Worm (Caenorhabditis elegans) whole organism, young adult: ENCODE measurements around the gene C53B7.3.

Experiments
- B0035.1 ChIP-seq: sonication (generic microtip); optimal IDR thresholded peaks from 2 replicates; lab custom pipeline; 2016; ENCODE audit warnings: missing genetic modification characterization, mild to moderate bottlenecking, missing compliant biosample characterization, missing genotype, missing genetic modification reagents
- C06A6.2 ChIP-seq: fragments of 200-800 bp; sonication (Bioruptor generic); conservative IDR thresholded peaks from 2 replicates; pipeline ENCODE4 v1.3.6; 2022; ENCODE audit warnings: missing genetic modification characterization, missing compliant biosample characterization
- F22D6.2 ChIP-seq: sonication (generic microtip); optimal IDR thresholded peaks from 2 replicates; lab custom pipeline; 2016; ENCODE audit warnings: mild to moderate bottlenecking, missing genetic modification characterization, missing compliant biosample characterization
- F57C9.4 ChIP-seq: sonication (generic microtip); optimal IDR thresholded peaks from 2 replicates; lab custom pipeline; 2017; ENCODE audit warnings: mild to moderate bottlenecking, missing genetic modification characterization, missing compliant biosample characterization
- K11D2.4 ChIP-seq: fragments of 200-800 bp; sonication (Bioruptor generic); IDR thresholded peaks from 2 replicates; pipeline ENCODE4 v1.3.6; 2022; ENCODE audit warnings: missing genetic modification reagents, missing genetic modification characterization, missing compliant biosample characterization
- T26A5.8 ChIP-seq: sonication (generic microtip); optimal IDR thresholded peaks from 2 replicates; lab custom pipeline; 2016; ENCODE audit warnings: missing genetic modification characterization, missing compliant biosample characterization
- Y56A3A.18 ChIP-seq: fragments of 200-800 bp; sonication (Bioruptor generic); IDR thresholded peaks from 2 replicates; pipeline ENCODE4 v1.3.6; 2022; ENCODE audit warnings: missing genetic modification reagents, missing genetic modification characterization, missing compliant biosample characterization
- Y67H2A.10 ChIP-seq: fragments of 200-800 bp; sonication (Bioruptor generic); conservative IDR thresholded peaks from 2 replicates; pipeline ENCODE4 v1.3.6; 2022; ENCODE audit warnings: missing genetic modification reagents, missing genetic modification characterization, missing compliant biosample characterization
- aptf-2 ChIP-seq: fragments of 200-800 bp; sonication (Bioruptor generic); conservative IDR thresholded peaks from 2 replicates; pipeline ENCODE4 v1.3.6; 2022; ENCODE audit warnings: missing genetic modification reagents, missing genetic modification characterization, missing compliant biosample characterization
- aptf-3 ChIP-seq: fragments of 200-800 bp; sonication (Bioruptor generic); IDR thresholded peaks from 2 replicates; pipeline ENCODE4 v1.3.6; 2022; ENCODE audit warnings: missing genetic modification characterization, missing compliant biosample characterization
- atf-7 ChIP-seq: sonication (generic microtip); optimal IDR thresholded peaks from 2 replicates; lab custom pipeline; 2017; ENCODE audit warnings: mild to moderate bottlenecking, missing genetic modification characterization, missing compliant biosample characterization
- attf-3 ChIP-seq: fragments of 200-800 bp; sonication (Bioruptor generic); conservative IDR thresholded peaks from 2 replicates; pipeline ENCODE4 v1.3.6; 2022; ENCODE audit warnings: missing genetic modification reagents, missing genetic modification characterization, missing compliant biosample characterization
- ccch-3 ChIP-seq: fragments of 200-800 bp; sonication (Bioruptor generic); optimal IDR thresholded peaks from 2 replicates; lab custom pipeline; 2018; ENCODE audit warnings: mild to moderate bottlenecking, missing genetic modification characterization, missing compliant biosample characterization
- cebp-1 ChIP-seq, 2 experiments: fragments of 200-800 bp in 1 of 2; sonication (Bioruptor generic) in 1 of 2; sonication (generic microtip) in 1 of 2; IDR thresholded peaks in 1 of 2; optimal IDR thresholded peaks in 1 of 2; 2 replicates each; pipeline versions ENCODE4 v1.3.6 to Lab custom; 2017 to 2022; ENCODE audit warnings: missing compliant biosample characterization in 2 of 2, missing genetic modification characterization in 2 of 2, mild to moderate bottlenecking in 1 of 2, missing genetic modification reagents in 1 of 2, moderate library complexity in 1 of 2
- ceh-100 ChIP-seq: fragments of 200-800 bp; sonication (Bioruptor generic); IDR thresholded peaks from 2 replicates; pipeline ENCODE4 v1.3.6; 2022; ENCODE audit warnings: missing genetic modification reagents, missing genetic modification characterization, missing compliant biosample characterization
- ceh-58 ChIP-seq: fragments of 200-800 bp; sonication (Bioruptor generic); IDR thresholded peaks from 2 replicates; pipeline ENCODE4 v1.3.6; 2022; ENCODE audit warnings: missing genetic modification characterization, missing compliant biosample characterization
- him-1 ChIP-seq: sonication (generic microtip); optimal IDR thresholded peaks from 2 replicates; lab custom pipeline; 2016; ENCODE audit warnings: missing genotype, missing genetic modification reagents, missing genetic modification characterization, missing compliant biosample characterization
- hlh-12 ChIP-seq: sonication (generic microtip); optimal IDR thresholded peaks from 2 replicates; lab custom pipeline; 2016; ENCODE audit warnings: missing genetic modification characterization, missing compliant biosample characterization
- let-607 ChIP-seq, 2 experiments: fragments of 200-800 bp in 1 of 2; sonication (Bioruptor generic) in 1 of 2; sonication (generic microtip) in 1 of 2; optimal IDR thresholded peaks; 2 replicates each; lab custom pipeline; 2016 to 2018; ENCODE audit warnings: mild to moderate bottlenecking in 2 of 2, missing compliant biosample characterization in 2 of 2, missing genetic modification characterization in 2 of 2, moderate library complexity in 2 of 2, missing genotype in 1 of 2
- lin-26 ChIP-seq: fragments of 200-800 bp; sonication (Bioruptor generic); IDR thresholded peaks from 2 replicates; pipeline ENCODE4 v1.3.6; 2022; ENCODE audit warnings: missing genetic modification reagents, missing genetic modification characterization, missing compliant biosample characterization
- lin-35 ChIP-seq, 3 experiments: fragments of 150-350 bp in 2 of 3; sonication (generic microtip) in 1 of 3; optimal IDR thresholded peaks; 2 replicates each; lab custom pipeline; 2014 to 2018; ENCODE audit warnings: missing biosample characterization in 3 of 3, missing genetic modification characterization in 3 of 3, missing genetic modification reagents in 3 of 3
- lin-40 ChIP-seq: sonication (generic microtip); optimal IDR thresholded peaks from 2 replicates; lab custom pipeline; 2016; ENCODE audit warnings: missing genetic modification characterization, mild to moderate bottlenecking, missing compliant biosample characterization, missing genotype, missing genetic modification reagents
- madf-6 ChIP-seq: fragments of 200-800 bp; sonication (Bioruptor generic); IDR thresholded peaks from 2 replicates; pipeline ENCODE4 v1.3.6; 2022; ENCODE audit warnings: missing genetic modification reagents, missing genetic modification characterization, missing compliant biosample characterization
- nfyb-1 ChIP-seq: fragments of 200-800 bp; sonication (Bioruptor generic); IDR thresholded peaks from 2 replicates; pipeline ENCODE4 v1.3.6; 2022; ENCODE audit warnings: missing genetic modification reagents, missing genetic modification characterization, missing compliant biosample characterization
- nhr-80 ChIP-seq: sonication (generic microtip); optimal IDR thresholded peaks from 2 replicates; lab custom pipeline; 2016; ENCODE audit warnings: missing genetic modification characterization, missing compliant biosample characterization
- pbrm-1 ChIP-seq: fragments of 200-800 bp; sonication (Bioruptor generic); IDR thresholded peaks from 2 replicates; pipeline ENCODE4 v1.3.6; 2022; ENCODE audit warnings: missing genetic modification reagents, missing genetic modification characterization, missing compliant biosample characterization
- pha-4 ChIP-seq: fragments of 150-350 bp; sonication (generic microtip); optimal IDR thresholded peaks from 2 replicates; lab custom pipeline; 2014; ENCODE audit warnings: missing biosample characterization, missing genetic modification reagents, missing genetic modification characterization
- repo-1 ChIP-seq: sonication (generic microtip); optimal IDR thresholded peaks from 2 replicates; lab custom pipeline; 2017; ENCODE audit warnings: mild to moderate bottlenecking, missing genetic modification characterization, missing compliant biosample characterization
- sdz-38 ChIP-seq: sonication (generic microtip); optimal IDR thresholded peaks from 2 replicates; lab custom pipeline; 2016; ENCODE audit warnings: missing genotype, missing genetic modification characterization, missing compliant biosample characterization
- snpc-3.4 ChIP-seq: sonication (generic microtip); optimal IDR thresholded peaks from 2 replicates; lab custom pipeline; 2017; ENCODE audit warnings: missing genetic modification characterization, mild to moderate bottlenecking, missing compliant biosample characterization, antibody characterized with exemption, moderate library complexity, missing genotype, missing genetic modification reagents
- sptf-2 ChIP-seq: fragments of 200-800 bp; sonication (Bioruptor generic); optimal IDR thresholded peaks from 2 replicates; lab custom pipeline; 2018; ENCODE audit warnings: mild to moderate bottlenecking, missing genetic modification characterization, missing compliant biosample characterization
- xnd-1 ChIP-seq: sonication (generic microtip); optimal IDR thresholded peaks from 2 replicates; lab custom pipeline; 2016; ENCODE audit warnings: missing genotype, missing genetic modification reagents, missing genetic modification characterization, missing compliant biosample characterization
- zim-3 ChIP-seq: sonication (generic microtip); optimal IDR thresholded peaks from 2 replicates; lab custom pipeline; 2017; ENCODE audit warnings: mild to moderate bottlenecking, missing genetic modification characterization, moderate library complexity, missing compliant biosample characterization
- ztf-22 ChIP-seq: fragments of 200-800 bp; sonication (Bioruptor generic); optimal IDR thresholded peaks from 2 replicates; lab custom pipeline; 2018; ENCODE audit warnings: mild to moderate bottlenecking, missing genetic modification characterization, moderate library complexity, missing compliant biosample characterization
- ztf-25 ChIP-seq: fragments of 200-800 bp; sonication (Bioruptor generic); IDR thresholded peaks from 2 replicates; pipeline ENCODE4 v1.3.6; 2022; ENCODE audit warnings: missing genetic modification reagents, missing genetic modification characterization, missing compliant biosample characterization
- ztf-26 ChIP-seq: sonication (generic microtip); optimal IDR thresholded peaks from 2 replicates; lab custom pipeline; 2017; ENCODE audit warnings: missing genetic modification characterization, missing compliant biosample characterization
- ztf-3 ChIP-seq: fragments of 200-800 bp; sonication (Bioruptor generic); optimal IDR thresholded peaks from 2 replicates; lab custom pipeline; 2018; ENCODE audit warnings: mild to moderate bottlenecking, missing genetic modification characterization, missing compliant biosample characterization
- ztf-6 ChIP-seq: fragments of 200-800 bp; sonication (Bioruptor generic); IDR thresholded peaks from 2 replicates; pipeline ENCODE4 v1.3.6; 2022; ENCODE audit warnings: missing genetic modification reagents, missing genetic modification characterization, missing compliant biosample characterization

C53B7.3 gene

ce11 chrX:6804857-6805256 is 39.7 kb upstream of the C53B7.3 start (continued):
- TF ChIP-seq pbrm-1 (GFP tag; lab: Robert Waterston, UW), result no peak
- TF ChIP-seq cebp-1 (GFP tag; IDR thresholded peaks at IDR 0.05; lab: Robert Waterston, UW), result no peak
- TF ChIP-seq cebp-1 (tag; optimal IDR thresholded peaks at IDR 0.05; lab: Kevin White, UChicago), result peak; percentile 31
- TF ChIP-seq B0035.1 (tag; lab: Kevin White, UChicago), result no peak
- TF ChIP-seq sdz-38 (tag; lab: Kevin White, UChicago), result no peak
- TF ChIP-seq zim-3 (tag; lab: Kevin White, UChicago), result no peak
- TF ChIP-seq pha-4 (tag; lab: Kevin White, UChicago), result no peak
- TF ChIP-seq Y67H2A.10 (GFP tag; lab: Robert Waterston, UW), result 0 out of 2 replicates have a peak, but pooled peaks have one; percentile 7
- no peak for TF ChIP-seq ztf-6 (GFP tag; lab: Robert Waterston, UW)
- TF ChIP-seq xnd-1, result no peak
- TF ChIP-seq lin-26 (GFP tag; lab: Robert Waterston, UW), result no peak
- no peak for TF ChIP-seq ceh-100 (GFP tag; lab: Robert Waterston, UW)
- TF ChIP-seq ceh-58 (GFP tag; lab: Robert Waterston, UW), result no peak
- no peak for TF ChIP-seq ztf-25 (GFP tag; lab: Robert Waterston, UW)
- TF ChIP-seq F57C9.4, result no peak

ce11 chrX:6805427-6805826 is 39.1 kb upstream of the C53B7.3 start:
- TF ChIP-seq ccch-3 (GFP tag; lab: Kevin White, UChicago), result no peak
- no peak for TF ChIP-seq cebp-1 (GFP tag; IDR thresholded peaks at IDR 0.05; lab: Robert Waterston, UW)
- no peak for TF ChIP-seq cebp-1 (tag; optimal IDR thresholded peaks at IDR 0.05; lab: Kevin White, UChicago)
- no peak for TF ChIP-seq ztf-22
- no peak for TF ChIP-seq F22D6.2
- no peak for TF ChIP-seq madf-6 (GFP tag; lab: Robert Waterston, UW)
- no peak for TF ChIP-seq aptf-2 (GFP tag; lab: Robert Waterston, UW)

ce11 chrX:6806463-6806862 is 38.1 kb upstream of the C53B7.3 start, which contains the start of gene atg-2:
atg-2 (plus strand) TSS chrX:6806763.
- TF ChIP-seq K11D2.4 (GFP tag; lab: Robert Waterston, UW) (no peak), ztf-3 (GFP tag; lab: Kevin White, UChicago) (no peak), sptf-2 (GFP tag; lab: Kevin White, UChicago) (no peak), hlh-12 (tag; lab: Kevin White, UChicago) (no peak), C06A6.2 (GFP tag; lab: Robert Waterston, UW) (no peak), snpc-3.4 (tag; lab: Kevin White, UChicago) (no peak)
- TF ChIP-seq, all 124 proteins: peak for 0

ce11 chrX:6807137-6807861 is 37.3 kb upstream of the C53B7.3 start:
- TF ChIP-seq lin-35 (GFP tag; optimal IDR thresholded peaks at IDR 0.05; lab: Kevin White, UChicago) (peak in 1 of 3 experiments; percentile 6), atf-7 (tag; lab: Kevin White, UChicago) (peak; percentile 1), nhr-80 (tag; lab: Kevin White, UChicago) (peak; percentile 52), sdz-38 (tag; lab: Kevin White, UChicago) (no peak), let-607 (tag; optimal IDR thresholded peaks at IDR 0.05; lab: Kevin White, UChicago) (peak in 1 of 2 experiments; percentile 25), Y56A3A.18 (GFP tag; lab: Robert Waterston, UW) (no peak), attf-3 (GFP tag; lab: Robert Waterston, UW) (no peak), lin-40 (tag; lab: Kevin White, UChicago) (no peak), nfyb-1 (GFP tag; lab: Robert Waterston, UW) (no peak), aptf-3 (GFP tag; lab: Robert Waterston, UW) (no peak), repo-1 (no peak), ztf-26 (tag; lab: Kevin White, UChicago) (no peak), T26A5.8 (no peak), him-1 (no peak), cebp-1 (GFP tag; IDR thresholded peaks at IDR 0.05; lab: Robert Waterston, UW) (no peak), cebp-1 (tag; optimal IDR thresholded peaks at IDR 0.05; lab: Kevin White, UChicago) (peak; percentile 29)
